Worm (Caenorhabditis elegans): ENCODE results near the gene nlp-17.

ce11 chrIV:13474132-13474531 is 31.4 kb downstream of the nlp-17 start, which contains the start of gene Y38H8A.2:
- TF ChIP-seq dpff-1 (tag; optimal IDR thresholded peaks at IDR 0.05) (no peak), F39B2.1 (GFP tag; IDR thresholded peaks at IDR 0.05) (no peak), efl-1 (GFP tag; optimal IDR thresholded peaks at IDR 0.05) (no peak), attf-6 (GFP tag; IDR thresholded peaks at IDR 0.05) (no peak), Y53F4B.3 (GFP tag; IDR thresholded peaks at IDR 0.05) (no peak), pbrm-1 (GFP tag; IDR thresholded peaks at IDR 0.05) (no peak), ceh-58 (GFP tag; IDR thresholded peaks at IDR 0.05) (no peak), Y53G8AR.9 (GFP tag; conservative IDR thresholded peaks at IDR 0.05) (no peak), F57C9.4 (tag; optimal IDR thresholded peaks at IDR 0.05) (no peak), hmg-1.2 (GFP tag; IDR thresholded peaks at IDR 0.05) (no peak), F57A8.1 (GFP tag; optimal IDR thresholded peaks at IDR 0.05) (no peak), nhr-179 (tag; optimal IDR thresholded peaks at IDR 0.05) (no peak), ceh-27 (GFP tag; optimal IDR thresholded peaks at IDR 0.05) (no peak)

Data from whole organism, young adult.